Worm (Caenorhabditis elegans) whole organism, young adult: Measurements from ENCODE around the gene F46C5.10.

Experiments
- C17E4.6 ChIP-seq: fragments of 200-800 bp; sonication (Bioruptor generic); IDR thresholded peaks from 2 replicates; pipeline ENCODE4 v1.3.6; 2022; ENCODE audit warnings: missing genetic modification reagents, missing genetic modification characterization, missing compliant biosample characterization
- F37B4.10 ChIP-seq: fragments of 200-800 bp; sonication (Bioruptor generic); IDR thresholded peaks from 2 replicates; pipeline ENCODE4 v1.3.6; 2022; ENCODE audit warnings: missing genetic modification characterization, missing compliant biosample characterization
- F52B5.7 ChIP-seq: sonication (generic microtip); optimal IDR thresholded peaks from 2 replicates; lab custom pipeline; 2016; ENCODE audit warnings: mild to moderate bottlenecking, missing genetic modification characterization, missing compliant biosample characterization
- F57A8.1 ChIP-seq: fragments of 200-800 bp; sonication (Bioruptor generic); optimal IDR thresholded peaks from 2 replicates; lab custom pipeline; 2018; ENCODE audit warnings: mild to moderate bottlenecking, missing genetic modification characterization, moderate library complexity, missing compliant biosample characterization
- K11D2.4 ChIP-seq: fragments of 200-800 bp; sonication (Bioruptor generic); IDR thresholded peaks from 2 replicates; pipeline ENCODE4 v1.3.6; 2022; ENCODE audit warnings: missing genetic modification reagents, missing genetic modification characterization, missing compliant biosample characterization
- ZK185.1 ChIP-seq: sonication (generic microtip); optimal IDR thresholded peaks from 2 replicates; lab custom pipeline; 2016; ENCODE audit warnings: mild to moderate bottlenecking, missing genetic modification characterization, missing compliant biosample characterization; ENCODE audit not compliant: poor library complexity, severe bottlenecking
- ama-1 ChIP-seq, 3 experiments: fragments of 150-350 bp in 1 of 3; sonication (generic microtip) in 2 of 3; optimal IDR thresholded peaks; 2 replicates each; lab custom pipeline; 2014 to 2018; ENCODE audit warnings: missing biosample characterization in 2 of 3, missing genetic modification characterization in 2 of 3, missing genetic modification reagents in 2 of 3
- aptf-2 ChIP-seq: fragments of 200-800 bp; sonication (Bioruptor generic); conservative IDR thresholded peaks from 2 replicates; pipeline ENCODE4 v1.3.6; 2022; ENCODE audit warnings: missing genetic modification reagents, missing genetic modification characterization, missing compliant biosample characterization
- atf-7 ChIP-seq: sonication (generic microtip); optimal IDR thresholded peaks from 2 replicates; lab custom pipeline; 2017; ENCODE audit warnings: mild to moderate bottlenecking, missing genetic modification characterization, missing compliant biosample characterization
- ceh-100 ChIP-seq: fragments of 200-800 bp; sonication (Bioruptor generic); IDR thresholded peaks from 2 replicates; pipeline ENCODE4 v1.3.6; 2022; ENCODE audit warnings: missing genetic modification reagents, missing genetic modification characterization, missing compliant biosample characterization
- ceh-91 ChIP-seq: fragments of 200-800 bp; sonication (Bioruptor generic); IDR thresholded peaks from 2 replicates; pipeline ENCODE4 v1.3.6; 2022; ENCODE audit warnings: missing genetic modification reagents, missing genetic modification characterization, missing compliant biosample characterization
- chd-7 ChIP-seq: sonication (generic microtip); optimal IDR thresholded peaks from 2 replicates; lab custom pipeline; 2016; ENCODE audit warnings: mild to moderate bottlenecking, missing genetic modification characterization, moderate library complexity, missing compliant biosample characterization
- dox-1 ChIP-seq: fragments of 200-800 bp; sonication (Bioruptor generic); IDR thresholded peaks from 2 replicates; pipeline ENCODE4 v1.3.6; 2022; ENCODE audit warnings: missing genetic modification reagents, missing genetic modification characterization, missing compliant biosample characterization
- egrh-3 ChIP-seq: fragments of 200-800 bp; sonication (Bioruptor generic); IDR thresholded peaks from 2 replicates; pipeline ENCODE4 v1.3.6; 2022; ENCODE audit warnings: missing genetic modification reagents, missing genetic modification characterization, missing compliant biosample characterization
- hmg-1.2 ChIP-seq: fragments of 200-800 bp; sonication (Bioruptor generic); IDR thresholded peaks from 2 replicates; pipeline ENCODE4 v1.3.6; 2022; ENCODE audit warnings: missing genetic modification reagents, missing genetic modification characterization, missing compliant biosample characterization
- lag-1 ChIP-seq: fragments of 200-800 bp; sonication (Bioruptor generic); IDR thresholded peaks from 2 replicates; pipeline ENCODE4 v1.3.6; 2022; ENCODE audit warnings: missing genetic modification reagents, missing genetic modification characterization, missing compliant biosample characterization
- let-526 ChIP-seq: fragments of 200-800 bp; sonication (Bioruptor generic); IDR thresholded peaks from 2 replicates; pipeline ENCODE4 v1.3.6; 2022; ENCODE audit warnings: missing genetic modification reagents, missing genetic modification characterization, missing compliant biosample characterization
- lin-26 ChIP-seq: fragments of 200-800 bp; sonication (Bioruptor generic); IDR thresholded peaks from 2 replicates; pipeline ENCODE4 v1.3.6; 2022; ENCODE audit warnings: missing genetic modification reagents, missing genetic modification characterization, missing compliant biosample characterization
- lin-35 ChIP-seq, 3 experiments: fragments of 150-350 bp in 2 of 3; sonication (generic microtip) in 1 of 3; optimal IDR thresholded peaks; 2 replicates each; lab custom pipeline; 2014 to 2018; ENCODE audit warnings: missing biosample characterization in 3 of 3, missing genetic modification characterization in 3 of 3, missing genetic modification reagents in 3 of 3
- lin-40 ChIP-seq: sonication (generic microtip); optimal IDR thresholded peaks from 2 replicates; lab custom pipeline; 2016; ENCODE audit warnings: missing genetic modification characterization, mild to moderate bottlenecking, missing compliant biosample characterization, missing genotype, missing genetic modification reagents
- madf-3 ChIP-seq: fragments of 200-800 bp; sonication (Bioruptor generic); IDR thresholded peaks from 2 replicates; pipeline ENCODE4 v1.3.6; 2022; ENCODE audit warnings: missing genetic modification reagents, missing genetic modification characterization, missing compliant biosample characterization
- nhr-179 ChIP-seq: sonication (generic microtip); optimal IDR thresholded peaks from 2 replicates; lab custom pipeline; 2016; ENCODE audit warnings: mild to moderate bottlenecking, missing genetic modification characterization, missing compliant biosample characterization
- nhr-27 ChIP-seq: fragments of 200-800 bp; sonication (Bioruptor generic); optimal IDR thresholded peaks from 2 replicates; lab custom pipeline; 2018; ENCODE audit warnings: mild to moderate bottlenecking, missing genetic modification characterization, moderate library complexity, missing compliant biosample characterization
- rcor-1 ChIP-seq: fragments of 200-800 bp; sonication (Bioruptor generic); IDR thresholded peaks from 2 replicates; pipeline ENCODE4 v1.3.6; 2022; ENCODE audit warnings: missing genetic modification reagents, missing genetic modification characterization, missing compliant biosample characterization
- rpc-1 ChIP-seq, 2 experiments: fragments of 150-350 bp in 1 of 2; sonication (generic microtip) in 1 of 2; optimal IDR thresholded peaks; 2 replicates each; lab custom pipeline; 2014 to 2018; ENCODE audit warnings: missing biosample characterization in 1 of 2, missing genetic modification characterization in 1 of 2, missing genetic modification reagents in 1 of 2, missing genotype in 1 of 2
- snpc-1.1 ChIP-seq: sonication (generic microtip); optimal IDR thresholded peaks from 2 replicates; lab custom pipeline; 2017; ENCODE audit warnings: missing genetic modification characterization, mild to moderate bottlenecking, missing compliant biosample characterization, antibody characterized with exemption, moderate library complexity, missing genotype, missing genetic modification reagents; ENCODE audit not compliant: insufficient read depth
- somi-1 ChIP-seq: fragments of 200-800 bp; sonication (Bioruptor generic); optimal IDR thresholded peaks from 2 replicates; lab custom pipeline; 2018; ENCODE audit warnings: mild to moderate bottlenecking, missing genetic modification characterization, missing compliant biosample characterization
- sptf-2 ChIP-seq: fragments of 200-800 bp; sonication (Bioruptor generic); optimal IDR thresholded peaks from 2 replicates; lab custom pipeline; 2018; ENCODE audit warnings: mild to moderate bottlenecking, missing genetic modification characterization, missing compliant biosample characterization
- ztf-25 ChIP-seq: fragments of 200-800 bp; sonication (Bioruptor generic); IDR thresholded peaks from 2 replicates; pipeline ENCODE4 v1.3.6; 2022; ENCODE audit warnings: missing genetic modification reagents, missing genetic modification characterization, missing compliant biosample characterization
- ztf-26 ChIP-seq: sonication (generic microtip); optimal IDR thresholded peaks from 2 replicates; lab custom pipeline; 2017; ENCODE audit warnings: missing genetic modification characterization, missing compliant biosample characterization
- ztf-28 ChIP-seq: fragments of 200-800 bp; sonication (Bioruptor generic); IDR thresholded peaks from 2 replicates; pipeline ENCODE4 v1.3.6; 2022; ENCODE audit warnings: missing genetic modification reagents, missing genetic modification characterization, missing compliant biosample characterization
- ztf-3 ChIP-seq: fragments of 200-800 bp; sonication (Bioruptor generic); optimal IDR thresholded peaks from 2 replicates; lab custom pipeline; 2018; ENCODE audit warnings: mild to moderate bottlenecking, missing genetic modification characterization, missing compliant biosample characterization

The F46C5.10 gene

DNA sequence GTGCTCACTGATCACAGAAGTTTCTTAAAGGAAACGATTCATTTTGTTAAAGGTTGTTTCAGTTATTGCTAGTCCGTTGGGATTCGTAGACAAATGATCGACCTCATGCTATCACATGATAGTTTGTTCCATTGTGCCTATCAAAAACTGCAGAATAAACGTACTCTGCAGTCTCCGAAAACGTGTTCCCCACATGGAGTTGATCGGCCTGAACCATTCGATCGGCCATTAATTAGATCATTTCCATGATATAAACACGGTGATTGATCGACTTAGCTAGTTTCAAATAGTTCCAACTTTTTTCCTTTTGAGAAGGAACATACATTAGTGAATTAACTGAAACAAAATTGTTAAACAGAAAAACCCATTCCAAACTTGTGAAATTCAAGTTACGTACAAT, 3.9 kb upstream of the F46C5.10 start:
- no peak for TF ChIP-seq ceh-91 (GFP tag; lab: Robert Waterston, UW)
- TF ChIP-seq snpc-1.1 (tag; lab: Kevin White, UChicago), result no peak
- TF ChIP-seq somi-1 (GFP tag; lab: Kevin White, UChicago), result peak; percentile 19
- no peak for TF ChIP-seq nhr-179 (tag; lab: Kevin White, UChicago)
- no peak for TF ChIP-seq nhr-27
- TF ChIP-seq lag-1, result no peak
- TF ChIP-seq lin-40, result peak; percentile 1
- TF ChIP-seq lin-35 (GFP tag; optimal IDR thresholded peaks at IDR 0.05; lab: Kevin White, UChicago), result no peak
- TF ChIP-seq rpc-1 (optimal IDR thresholded peaks at IDR 0.05; lab: Kevin White, UChicago), result no peak
- no peak for TF ChIP-seq rpc-1 (tag; optimal IDR thresholded peaks at IDR 0.05; lab: Kevin White, UChicago)
- TF ChIP-seq let-526 (GFP tag; lab: Robert Waterston, UW), result no peak
- TF ChIP-seq F52B5.7 (tag; lab: Kevin White, UChicago), result no peak
- TF ChIP-seq sptf-2, result no peak
- TF ChIP-seq C17E4.6, result no peak
- TF ChIP-seq rcor-1 (GFP tag; lab: Robert Waterston, UW), result no peak
- TF ChIP-seq dox-1 (GFP tag; lab: Robert Waterston, UW), result no peak

DNA sequence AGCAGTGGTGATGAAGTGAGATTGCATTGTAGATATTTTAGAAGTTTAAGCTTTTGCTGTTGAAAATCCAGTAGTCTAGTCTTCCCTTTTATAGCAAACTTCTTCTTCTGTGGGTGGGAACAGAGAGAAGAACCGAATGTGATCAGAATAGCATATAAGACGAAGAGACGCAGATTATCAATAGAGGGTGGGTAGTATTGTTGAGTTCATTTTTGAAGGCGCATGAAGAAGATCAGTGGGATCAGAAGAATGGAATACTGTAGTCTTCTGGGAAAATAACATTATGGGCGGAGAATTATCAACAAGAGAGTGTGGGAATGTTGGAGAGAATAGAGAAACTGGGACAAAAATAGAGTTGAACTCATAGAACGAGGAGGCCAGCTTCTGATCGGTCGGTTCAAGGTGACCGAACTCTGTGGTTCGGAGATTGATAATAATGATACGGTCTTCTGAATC, 2.3 kb upstream of the F46C5.10 start, which contains the start of gene F46C5.1:
TSS of gene F46C5.1 (minus strand) at position 51 of the 456 bp plus-strand sequence.
- TF ChIP-seq ztf-3 (no peak), ZK185.1 (tag; lab: Kevin White, UChicago) (no peak), hmg-1.2 (GFP tag; lab: Robert Waterston, UW) (peak; percentile 26; the same call in 1 of the 2 replicates), ceh-100 (GFP tag; lab: Robert Waterston, UW) (no peak)

DNA sequence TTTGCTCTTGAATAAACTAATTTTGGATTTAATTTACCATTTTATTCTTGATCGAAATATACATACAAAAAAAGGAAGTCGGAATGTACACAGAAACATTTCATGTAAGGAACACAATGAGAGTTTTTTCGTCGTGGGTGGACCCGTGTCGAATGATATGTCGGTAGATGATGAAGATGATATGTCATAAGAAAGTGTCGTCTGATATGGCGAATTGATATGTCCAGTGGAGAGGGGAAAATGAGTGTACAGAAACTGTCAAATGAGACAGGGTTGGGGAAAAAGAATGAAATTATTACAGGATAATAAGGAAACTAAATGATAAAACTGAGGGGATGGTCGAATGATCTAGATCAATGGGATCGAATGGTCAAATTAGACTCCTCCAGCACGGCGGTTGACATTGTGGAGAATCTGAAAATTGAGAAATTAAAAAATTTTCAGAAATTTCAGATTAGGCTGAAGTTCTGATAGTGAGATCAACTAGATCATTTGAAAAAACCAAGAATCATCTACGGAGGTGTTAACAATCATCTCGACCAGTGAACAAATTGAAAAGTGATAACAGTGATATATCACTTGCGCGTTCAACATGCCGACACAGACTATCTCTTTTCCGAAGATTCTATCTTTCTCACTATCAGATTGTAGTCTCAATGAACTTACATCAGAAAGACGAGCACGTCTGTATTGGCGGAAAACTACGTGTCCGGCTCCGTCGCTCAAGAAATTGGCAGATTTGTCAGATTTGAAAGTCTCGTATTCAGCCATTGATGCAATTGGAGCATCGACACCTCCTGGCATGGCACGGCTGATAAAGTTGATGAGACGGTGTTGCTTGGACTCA, 1.5 kb upstream of the F46C5.10 start:
- no peak for TF ChIP-seq atf-7 (tag; lab: Kevin White, UChicago)
- TF ChIP-seq ztf-28 (GFP tag; lab: Robert Waterston, UW), result no peak
- TF ChIP-seq madf-3 (GFP tag; lab: Robert Waterston, UW), result no peak
- TF ChIP-seq K11D2.4 (GFP tag; lab: Robert Waterston, UW), result 0 out of 2 replicates have a peak, but pooled peaks have one; percentile 29
- peak; percentile 14; the same call in 1 of the 2 replicates for TF ChIP-seq lin-26
- 0 out of 2 replicates have a peak, but pooled peaks have one; percentile 55 for TF ChIP-seq F37B4.10
- TF ChIP-seq ztf-26, result peak; percentile 85
- peak; percentile 4 for TF ChIP-seq chd-7
- peak; percentile 34 for TF ChIP-seq ZK185.1 (tag; lab: Kevin White, UChicago)
- peak; percentile 3 for TF ChIP-seq lin-40
- TF ChIP-seq aptf-2 (GFP tag; lab: Robert Waterston, UW), result 0 out of 2 replicates have a peak, but pooled peaks have one; percentile 21
- TF ChIP-seq ama-1 (optimal IDR thresholded peaks at IDR 0.05; lab: Kevin White, UChicago), result peak; percentile 87
- no peak for TF ChIP-seq ama-1 (GFP tag; optimal IDR thresholded peaks at IDR 0.05; lab: Kevin White, UChicago)
- 0 out of 2 replicates have a peak, but pooled peaks have one; percentile 26 for TF ChIP-seq ztf-25 (GFP tag; lab: Robert Waterston, UW)
- no peak for TF ChIP-seq F57A8.1 (GFP tag; lab: Kevin White, UChicago)
- TF ChIP-seq lin-35 (GFP tag; optimal IDR thresholded peaks at IDR 0.05; lab: Kevin White, UChicago), result peak in 1 of 3 experiments; percentile 20
- TF ChIP-seq ztf-3, result no peak

DNA sequence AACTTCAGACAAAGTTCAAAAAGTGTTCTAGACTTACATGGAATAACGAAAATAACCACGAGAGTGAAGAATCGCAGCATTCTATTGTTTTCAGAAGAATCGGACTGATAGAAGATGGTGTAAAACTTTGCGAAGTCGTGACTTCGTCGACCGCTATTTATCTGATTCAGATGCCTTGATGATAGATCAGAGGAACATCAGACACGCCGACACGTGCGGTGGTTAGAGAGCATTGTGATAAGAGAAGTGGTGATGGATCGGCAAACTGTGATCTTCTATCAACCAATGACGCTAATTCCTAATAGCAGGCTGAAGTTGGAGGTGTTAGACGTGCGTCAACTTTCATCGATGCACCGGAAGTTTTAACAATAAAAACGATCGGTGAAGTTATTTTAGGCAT, 571 bp downstream of the F46C5.10 start:
- TF ChIP-seq somi-1 (GFP tag; lab: Kevin White, UChicago) (peak; percentile 36), egrh-3 (GFP tag; lab: Robert Waterston, UW) (no peak), lin-40 (peak; percentile 23), lag-1 (no peak), ztf-26 (peak; percentile 49)
